Worm (Caenorhabditis elegans) whole organism, early embryonic: ENCODE data around the gene F01D5.5.
"Not testable (repeated sequence)": the region's sequence is repeated elsewhere in the genome, so short reads cannot be mapped to it uniquely, and the experiment has no call there.

Source experiments
- B0310.2 ChIP-seq: sonication (generic microtip); optimal IDR thresholded peaks from 2 replicates; lab custom pipeline; 2016; ENCODE audit warnings: mild to moderate bottlenecking, missing genetic modification characterization, missing compliant biosample characterization
- ama-1 ChIP-seq: fragments of 150-350 bp; optimal IDR thresholded peaks from 2 replicates; lab custom pipeline; 2014
- ceh-36 ChIP-seq: sonication (generic microtip); optimal IDR thresholded peaks from 2 replicates; lab custom pipeline; 2016; ENCODE audit warnings: missing genetic modification characterization, inconsistent platforms, missing compliant biosample characterization
- flt-1 ChIP-seq: fragments of 200-800 bp; sonication (Bioruptor generic); IDR thresholded peaks from 2 replicates; pipeline ENCODE4 v1.3.6; 2022; ENCODE audit warnings: missing genetic modification characterization, missing compliant biosample characterization
- hmg-4 ChIP-seq: fragments of 200-800 bp; sonication (Bioruptor generic); optimal IDR thresholded peaks from 2 replicates; lab custom pipeline; 2018; ENCODE audit warnings: mild to moderate bottlenecking, missing genetic modification characterization, missing compliant biosample characterization
- hnd-1 ChIP-seq: sonication (generic microtip); optimal IDR thresholded peaks from 2 replicates; lab custom pipeline; 2016; ENCODE audit warnings: missing genetic modification characterization, missing compliant biosample characterization

DNA sequence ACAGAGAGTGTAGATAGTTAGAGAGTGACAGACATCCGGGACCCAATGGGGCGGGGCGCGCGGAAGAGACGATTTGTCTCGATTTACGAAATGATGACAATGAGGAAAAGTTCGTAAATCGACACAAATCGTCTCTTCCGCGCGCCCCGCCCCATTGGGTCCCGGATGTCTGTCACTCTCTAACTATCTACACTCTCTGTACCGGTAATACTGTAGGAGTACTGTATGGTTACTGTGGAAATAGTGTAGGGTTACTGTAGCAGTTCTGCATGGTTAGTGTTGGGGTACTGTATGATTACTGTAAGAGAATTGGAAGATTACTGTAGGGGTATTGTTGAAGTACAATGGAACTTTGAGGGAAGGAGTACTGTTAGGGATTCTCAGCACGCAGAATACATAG lies 19.1 kb upstream of the F01D5.5 start, which contains the start of gene F01D5.10:
- TF ChIP-seq ama-1 (lab: Kevin White, UChicago); hmg-4; B0310.2 (tag; lab: Kevin White, UChicago); ceh-36 (tag; lab: Kevin White, UChicago); hnd-1 (tag; lab: Kevin White, UChicago); flt-1: not testable (repeated sequence)
